Worm (Caenorhabditis elegans) whole organism, mixed stage, embryonic: ENCODE results near the gene ccr-4.

Source experiments
- M03D4.4 ChIP-seq: sonication (generic microtip); optimal IDR thresholded peaks from 2 replicates; lab custom pipeline; 2017; ENCODE audit warnings: mild to moderate bottlenecking, missing genetic modification characterization, missing compliant biosample characterization
- ceh-43 ChIP-seq: fragments of 200-800 bp; sonication (Bioruptor generic); optimal IDR thresholded peaks from 2 replicates; lab custom pipeline; 2018; ENCODE audit warnings: mild to moderate bottlenecking, missing genetic modification characterization, moderate library complexity, missing compliant biosample characterization
- ceh-83 ChIP-seq: fragments of 200-800 bp; sonication (Bioruptor generic); optimal IDR thresholded peaks from 2 replicates; lab custom pipeline; 2018; ENCODE audit warnings: mild to moderate bottlenecking, missing genetic modification characterization, missing compliant biosample characterization
- ces-1 ChIP-seq: fragments of 150-350 bp; optimal IDR thresholded peaks from 2 replicates; lab custom pipeline; 2014; ENCODE audit warnings: missing biosample characterization, missing genetic modification reagents, missing genetic modification characterization
- elt-3 ChIP-seq: fragments of 150-350 bp; optimal IDR thresholded peaks from 2 replicates; lab custom pipeline; 2014; ENCODE audit warnings: missing biosample characterization, missing genetic modification characterization
- ham-2 ChIP-seq: fragments of 200-800 bp; sonication (Bioruptor generic); optimal IDR thresholded peaks from 2 replicates; lab custom pipeline; 2018; ENCODE audit warnings: mild to moderate bottlenecking, missing genetic modification characterization, missing compliant biosample characterization
- mab-5 ChIP-seq: fragments of 150-350 bp; optimal IDR thresholded peaks from 2 replicates; lab custom pipeline; 2014; ENCODE audit warnings: missing biosample characterization, missing genetic modification characterization
- nhr-2 ChIP-seq: fragments of 150-350 bp; optimal IDR thresholded peaks from 2 replicates; lab custom pipeline; 2014; ENCODE audit warnings: missing biosample characterization, missing genetic modification characterization
- nhr-237 ChIP-seq: fragments of 150-350 bp; optimal IDR thresholded peaks from 2 replicates; lab custom pipeline; 2014; ENCODE audit warnings: missing biosample characterization, missing genetic modification characterization
- nhr-28 ChIP-seq: fragments of 150-350 bp; optimal IDR thresholded peaks from 2 replicates; lab custom pipeline; 2014; ENCODE audit warnings: missing biosample characterization, missing genetic modification characterization
- nhr-76 ChIP-seq: sonication (generic microtip); optimal IDR thresholded peaks from 2 replicates; lab custom pipeline; 2017; ENCODE audit warnings: missing biosample characterization, missing genetic modification characterization
- pha-4 ChIP-seq: fragments of 150-350 bp; optimal IDR thresholded peaks from 2 replicates; lab custom pipeline; 2018; ENCODE audit warnings: missing biosample characterization, missing genetic modification reagents, missing genetic modification characterization
- sem-2 ChIP-seq: fragments of 200-800 bp; sonication (Bioruptor generic); optimal IDR thresholded peaks from 2 replicates; lab custom pipeline; 2018; ENCODE audit warnings: mild to moderate bottlenecking, missing genetic modification characterization, missing compliant biosample characterization
- sptf-1 ChIP-seq: sonication (generic microtip); optimal IDR thresholded peaks from 2 replicates; lab custom pipeline; 2017; ENCODE audit warnings: mild to moderate bottlenecking, missing genetic modification characterization, moderate library complexity, missing compliant biosample characterization
- tbx-8 ChIP-seq: fragments of 200-800 bp; sonication (Bioruptor generic); optimal IDR thresholded peaks from 2 replicates; lab custom pipeline; 2018; ENCODE audit warnings: mild to moderate bottlenecking, missing genetic modification characterization, moderate library complexity, missing compliant biosample characterization
- unc-120 ChIP-seq: sonication (generic microtip); optimal IDR thresholded peaks from 2 replicates; lab custom pipeline; 2017; ENCODE audit warnings: missing genetic modification characterization, missing compliant biosample characterization; ENCODE audit not compliant: poor library complexity, severe bottlenecking

ccr-4 gene

ce11 chrIV:12419291-12419690, 57.9 kb downstream of the ccr-4 start:
- TF ChIP-seq mab-5 (tag; lab: Kevin White, UChicago) (no peak), ces-1 (GFP tag; lab: Kevin White, UChicago) (peak; percentile 56)

- TF ChIP-seq mab-5 (tag; lab: Kevin White, UChicago) (no peak), sem-2 (GFP tag; lab: Kevin White, UChicago) (no peak), nhr-76 (no peak), ces-1 (GFP tag; lab: Kevin White, UChicago) (no peak), nhr-237 (tag; lab: Kevin White, UChicago) (no peak), sptf-1 (tag; lab: Kevin White, UChicago) (no peak), ceh-83 (GFP tag; lab: Kevin White, UChicago) (no peak), ham-2 (GFP tag; lab: Kevin White, UChicago) (no peak), pha-4 (no peak), tbx-8 (no peak), M03D4.4 (tag; lab: Kevin White, UChicago) (no peak), elt-3 (tag; lab: Kevin White, UChicago) (no peak), nhr-28 (tag; lab: Kevin White, UChicago) (no peak), unc-120 (tag; lab: Kevin White, UChicago) (no peak), nhr-2 (tag; lab: Kevin White, UChicago) (no peak), ceh-43 (no peak)
Measured at ce11 chrIV:12420455-12420854, 59.1 kb downstream of the ccr-4 start, which contains the start of gene ugt-65. TSS of gene ugt-65 (plus strand) at chrIV:12420683.
